Worm (Caenorhabditis elegans): ENCODE results near the gene C05C9.1.

DNA sequence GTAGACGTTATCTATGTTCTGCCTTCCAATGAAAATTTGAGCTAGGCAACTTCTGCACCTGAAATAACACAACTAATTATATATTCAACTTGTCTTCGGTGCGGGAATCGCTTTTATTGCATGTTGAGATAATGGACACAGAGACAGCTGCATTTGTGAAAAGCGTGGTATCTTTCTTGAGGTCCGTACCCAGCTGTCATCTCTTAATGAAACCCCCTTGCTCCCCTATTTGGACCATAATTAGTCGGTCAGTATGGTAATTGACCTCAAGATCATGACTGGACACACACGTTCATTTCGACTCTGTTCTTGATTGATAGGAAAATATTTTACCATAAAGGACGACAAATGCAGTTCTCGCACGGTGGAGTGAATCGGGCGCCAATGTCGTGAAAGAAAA, 50.7 kb downstream of the C05C9.1 start:
- TF ChIP-seq ztf-7 (tag; optimal IDR thresholded peaks at IDR 0.05) (no peak), spr-3 (GFP tag; optimal IDR thresholded peaks at IDR 0.05) (no peak), mdt-29 (GFP tag; IDR thresholded peaks at IDR 0.05) (no peak), spr-1 (tag; optimal IDR thresholded peaks at IDR 0.05) (no peak), lin-15B (tag; optimal IDR thresholded peaks at IDR 0.05) (no peak), jun-1 (tag; optimal IDR thresholded peaks at IDR 0.05) (no peak)
